Worm (Caenorhabditis elegans) whole organism, young adult: ENCODE results near the gene pdhb-1.
A peak's percentile ranks its signal among the peaks of the same experiment; 100 is the strongest.

Experiments used
- C17E4.6 ChIP-seq: fragments of 200-800 bp; sonication (Bioruptor generic); IDR thresholded peaks from 2 replicates; pipeline ENCODE4 v1.3.6; 2022; ENCODE audit warnings: missing genetic modification reagents, missing genetic modification characterization, missing compliant biosample characterization
- F22D6.2 ChIP-seq: sonication (generic microtip); optimal IDR thresholded peaks from 2 replicates; lab custom pipeline; 2016; ENCODE audit warnings: mild to moderate bottlenecking, missing genetic modification characterization, missing compliant biosample characterization
- F23B12.7 ChIP-seq: sonication (generic microtip); optimal IDR thresholded peaks from 2 replicates; lab custom pipeline; 2017; ENCODE audit warnings: missing genetic modification characterization, mild to moderate bottlenecking, missing compliant biosample characterization, antibody characterized with exemption, moderate library complexity; ENCODE audit not compliant: insufficient read depth
- F49E8.2 ChIP-seq: sonication (generic microtip); optimal IDR thresholded peaks from 3 replicates; lab custom pipeline; 2017; ENCODE audit warnings: missing genetic modification characterization, mild to moderate bottlenecking, missing compliant biosample characterization, antibody characterized with exemption, moderate library complexity; ENCODE audit not compliant: insufficient read depth
- T26A5.8 ChIP-seq: sonication (generic microtip); optimal IDR thresholded peaks from 2 replicates; lab custom pipeline; 2016; ENCODE audit warnings: missing genetic modification characterization, missing compliant biosample characterization
- Y67H2A.10 ChIP-seq: fragments of 200-800 bp; sonication (Bioruptor generic); conservative IDR thresholded peaks from 2 replicates; pipeline ENCODE4 v1.3.6; 2022; ENCODE audit warnings: missing genetic modification reagents, missing genetic modification characterization, missing compliant biosample characterization
- Y95B8A.8 ChIP-seq: fragments of 200-800 bp; sonication (Bioruptor generic); IDR thresholded peaks from 2 replicates; pipeline ENCODE4 v1.3.6; 2022; ENCODE audit warnings: missing genetic modification reagents, missing genetic modification characterization, missing compliant biosample characterization
- cebp-1 ChIP-seq, 2 experiments: fragments of 200-800 bp in 1 of 2; sonication (Bioruptor generic) in 1 of 2; sonication (generic microtip) in 1 of 2; IDR thresholded peaks in 1 of 2; optimal IDR thresholded peaks in 1 of 2; 2 replicates each; pipeline versions ENCODE4 v1.3.6 to Lab custom; 2017 to 2022; ENCODE audit warnings: missing compliant biosample characterization in 2 of 2, missing genetic modification characterization in 2 of 2, mild to moderate bottlenecking in 1 of 2, missing genetic modification reagents in 1 of 2, moderate library complexity in 1 of 2
- ceh-100 ChIP-seq: fragments of 200-800 bp; sonication (Bioruptor generic); IDR thresholded peaks from 2 replicates; pipeline ENCODE4 v1.3.6; 2022; ENCODE audit warnings: missing genetic modification reagents, missing genetic modification characterization, missing compliant biosample characterization
- ceh-40 ChIP-seq: fragments of 200-800 bp; sonication (Bioruptor generic); IDR thresholded peaks from 2 replicates; pipeline ENCODE4 v1.3.6; 2022; ENCODE audit warnings: missing genetic modification characterization, missing compliant biosample characterization
- ceh-58 ChIP-seq: fragments of 200-800 bp; sonication (Bioruptor generic); IDR thresholded peaks from 2 replicates; pipeline ENCODE4 v1.3.6; 2022; ENCODE audit warnings: missing genetic modification characterization, missing compliant biosample characterization
- ceh-79 ChIP-seq: sonication (generic microtip); optimal IDR thresholded peaks from 2 replicates; lab custom pipeline; 2017; ENCODE audit warnings: mild to moderate bottlenecking, missing genetic modification characterization, missing compliant biosample characterization
- ceh-91 ChIP-seq: fragments of 200-800 bp; sonication (Bioruptor generic); IDR thresholded peaks from 2 replicates; pipeline ENCODE4 v1.3.6; 2022; ENCODE audit warnings: missing genetic modification reagents, missing genetic modification characterization, missing compliant biosample characterization
- dox-1 ChIP-seq: fragments of 200-800 bp; sonication (Bioruptor generic); IDR thresholded peaks from 2 replicates; pipeline ENCODE4 v1.3.6; 2022; ENCODE audit warnings: missing genetic modification reagents, missing genetic modification characterization, missing compliant biosample characterization
- dpl-1 ChIP-seq: fragments of 150-350 bp; optimal IDR thresholded peaks from 2 replicates; lab custom pipeline; 2014; ENCODE audit warnings: missing biosample characterization, missing genetic modification reagents, missing genetic modification characterization
- efl-1 ChIP-seq: fragments of 150-350 bp; optimal IDR thresholded peaks from 2 replicates; lab custom pipeline; 2014; ENCODE audit warnings: missing biosample characterization, missing genetic modification reagents, missing genetic modification characterization
- egl-18 ChIP-seq: fragments of 200-800 bp; sonication (Bioruptor generic); IDR thresholded peaks from 2 replicates; pipeline ENCODE4 v1.3.6; 2022; ENCODE audit warnings: missing genetic modification reagents, missing genetic modification characterization, missing compliant biosample characterization
- hmg-1.2 ChIP-seq: fragments of 200-800 bp; sonication (Bioruptor generic); IDR thresholded peaks from 2 replicates; pipeline ENCODE4 v1.3.6; 2022; ENCODE audit warnings: missing genetic modification reagents, missing genetic modification characterization, missing compliant biosample characterization
- lin-54 ChIP-seq: fragments of 200-800 bp; sonication (Bioruptor generic); optimal IDR thresholded peaks from 2 replicates; lab custom pipeline; 2018; ENCODE audit warnings: mild to moderate bottlenecking, missing genetic modification characterization, missing compliant biosample characterization
- lir-1 ChIP-seq: fragments of 200-800 bp; sonication (Bioruptor generic); conservative IDR thresholded peaks from 2 replicates; pipeline ENCODE4 v1.3.6; 2022; ENCODE audit warnings: missing genetic modification reagents, missing genetic modification characterization, missing compliant biosample characterization
- lsl-1 ChIP-seq: fragments of 200-800 bp; sonication (Bioruptor generic); optimal IDR thresholded peaks from 2 replicates; lab custom pipeline; 2018; ENCODE audit warnings: mild to moderate bottlenecking, missing genetic modification characterization, moderate library complexity, missing compliant biosample characterization
- madf-10 ChIP-seq: sonication (generic microtip); optimal IDR thresholded peaks from 2 replicates; lab custom pipeline; 2016; ENCODE audit warnings: mild to moderate bottlenecking, missing genetic modification characterization, missing compliant biosample characterization
- madf-6 ChIP-seq: fragments of 200-800 bp; sonication (Bioruptor generic); IDR thresholded peaks from 2 replicates; pipeline ENCODE4 v1.3.6; 2022; ENCODE audit warnings: missing genetic modification reagents, missing genetic modification characterization, missing compliant biosample characterization
- mcd-1 ChIP-seq: fragments of 200-800 bp; sonication (Bioruptor generic); IDR thresholded peaks from 2 replicates; pipeline ENCODE4 v1.3.6; 2022; ENCODE audit warnings: missing genetic modification reagents, missing genetic modification characterization, missing compliant biosample characterization
- mel-28 ChIP-seq: sonication (generic microtip); optimal IDR thresholded peaks from 2 replicates; lab custom pipeline; 2016; ENCODE audit warnings: borderline replicate concordance, mild to moderate bottlenecking, missing genetic modification characterization, missing compliant biosample characterization
- mes-4 ChIP-seq: sonication (generic microtip); optimal IDR thresholded peaks from 2 replicates; lab custom pipeline; 2016; ENCODE audit warnings: missing genotype, missing genetic modification characterization, missing compliant biosample characterization
- mxl-1 ChIP-seq: sonication (generic microtip); optimal IDR thresholded peaks from 2 replicates; lab custom pipeline; 2016; ENCODE audit warnings: missing genetic modification characterization, missing compliant biosample characterization
- pbrm-1 ChIP-seq: fragments of 200-800 bp; sonication (Bioruptor generic); IDR thresholded peaks from 2 replicates; pipeline ENCODE4 v1.3.6; 2022; ENCODE audit warnings: missing genetic modification reagents, missing genetic modification characterization, missing compliant biosample characterization
- rcor-1 ChIP-seq: fragments of 200-800 bp; sonication (Bioruptor generic); IDR thresholded peaks from 2 replicates; pipeline ENCODE4 v1.3.6; 2022; ENCODE audit warnings: missing genetic modification reagents, missing genetic modification characterization, missing compliant biosample characterization
- sdz-38 ChIP-seq: sonication (generic microtip); optimal IDR thresholded peaks from 2 replicates; lab custom pipeline; 2016; ENCODE audit warnings: missing genotype, missing genetic modification characterization, missing compliant biosample characterization
- snpc-1.1 ChIP-seq: sonication (generic microtip); optimal IDR thresholded peaks from 2 replicates; lab custom pipeline; 2017; ENCODE audit warnings: missing genetic modification characterization, mild to moderate bottlenecking, missing compliant biosample characterization, antibody characterized with exemption, moderate library complexity, missing genotype, missing genetic modification reagents; ENCODE audit not compliant: insufficient read depth
- tbp1 ChIP-seq: fragments of 200-800 bp; sonication (Bioruptor generic); optimal IDR thresholded peaks from 2 replicates; lab custom pipeline; 2018; ENCODE audit warnings: mild to moderate bottlenecking, missing genetic modification characterization, missing compliant biosample characterization
- ztf-18 ChIP-seq: sonication (generic microtip); optimal IDR thresholded peaks from 2 replicates; lab custom pipeline; 2016; ENCODE audit warnings: missing genotype, mild to moderate bottlenecking, missing genetic modification characterization, missing compliant biosample characterization

Gene pdhb-1

ce11 chrIV:3399015-3399722 lies at the start of gene pdhb-1, which contains the start of gene dyf-3:
Gene pdhb-1, plus strand, starts transcription at chrIV:3399672.
Gene dyf-3, minus strand, starts transcription at chrIV:3399231.
- TF ChIP-seq dox-1 (peak; percentile 56; the same call in 1 of the 2 replicates), hmg-1.2 (peak; percentile 25; the same call in 1 of the 2 replicates), lsl-1 (GFP tag; lab: Kevin White, UChicago) (peak; percentile 78), tbp1 (GFP tag; lab: Kevin White, UChicago) (peak; percentile 10), dpl-1 (GFP tag; lab: Kevin White, UChicago) (peak; percentile 25), efl-1 (GFP tag; lab: Kevin White, UChicago) (peak; percentile 34), cebp-1 (GFP tag; IDR thresholded peaks at IDR 0.05; lab: Robert Waterston, UW) (no peak), cebp-1 (tag; optimal IDR thresholded peaks at IDR 0.05; lab: Kevin White, UChicago) (peak; percentile 8), madf-10 (tag; lab: Kevin White, UChicago) (no peak), mel-28 (no peak), mcd-1 (peak; percentile 65)

DNA sequence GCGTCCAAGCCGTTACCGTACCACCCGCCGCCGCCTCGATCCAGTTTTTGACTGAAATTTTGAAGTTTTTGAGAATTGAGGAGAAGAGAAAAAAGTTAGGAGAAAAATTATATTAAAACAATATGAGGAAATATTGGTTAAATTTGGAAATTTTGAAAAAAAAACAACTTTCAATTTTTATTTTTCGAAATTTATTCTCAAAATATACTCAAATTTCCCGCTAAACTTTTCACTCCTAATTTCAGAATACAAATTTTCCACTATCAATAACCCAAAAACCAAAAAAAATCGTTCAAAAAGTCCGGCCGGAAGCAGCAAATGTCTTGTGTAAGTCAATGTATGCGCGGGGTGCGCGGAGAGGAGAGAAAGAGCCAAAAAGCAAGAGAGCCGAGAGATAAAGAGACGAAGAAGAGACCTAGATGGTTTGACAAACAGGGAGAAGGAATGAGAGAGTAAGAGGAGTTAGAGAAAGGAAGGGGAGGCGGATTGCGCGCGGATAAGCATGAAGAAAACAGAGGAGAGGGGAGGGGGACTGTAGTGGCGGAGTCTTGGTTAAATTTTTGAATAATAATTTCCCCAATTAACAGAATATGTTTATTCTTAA lies 49.4 kb upstream of the pdhb-1 start, which contains the start of gene elks-1:
TSS of gene elks-1 (minus strand) at position 51 of the 604 bp plus-strand sequence.
- TF ChIP-seq F22D6.2 (tag; lab: Kevin White, UChicago), result no peak
- TF ChIP-seq hmg-1.2, result peak; percentile 49; the same call in 1 of the 2 replicates
- TF ChIP-seq ceh-91 (GFP tag; lab: Robert Waterston, UW), result no peak

DNA sequence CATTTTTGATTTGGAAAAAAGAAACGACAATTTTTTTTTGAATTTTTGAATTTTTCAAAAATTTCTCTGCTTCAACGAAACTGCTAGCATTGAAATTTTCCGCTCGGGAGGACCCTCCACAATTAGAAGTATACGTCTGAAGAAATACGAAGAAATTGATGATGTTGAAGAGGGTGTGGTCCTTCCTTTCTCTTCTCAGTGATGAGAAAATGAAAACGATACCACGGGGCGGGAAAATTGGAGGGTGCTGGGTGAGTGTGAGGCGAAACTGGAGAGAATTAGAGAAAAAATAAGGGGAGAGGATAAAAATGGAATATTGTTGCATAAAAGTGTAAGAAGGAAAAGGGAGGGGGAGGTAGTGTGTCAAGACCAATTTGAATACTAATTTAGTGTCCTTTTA lies 47.5 kb upstream of the pdhb-1 start:
- TF ChIP-seq egl-18 (GFP tag; lab: Robert Waterston, UW) (no peak), lir-1 (no peak), madf-6 (GFP tag; lab: Robert Waterston, UW) (no peak), mes-4 (no peak), ceh-79 (no peak)

DNA sequence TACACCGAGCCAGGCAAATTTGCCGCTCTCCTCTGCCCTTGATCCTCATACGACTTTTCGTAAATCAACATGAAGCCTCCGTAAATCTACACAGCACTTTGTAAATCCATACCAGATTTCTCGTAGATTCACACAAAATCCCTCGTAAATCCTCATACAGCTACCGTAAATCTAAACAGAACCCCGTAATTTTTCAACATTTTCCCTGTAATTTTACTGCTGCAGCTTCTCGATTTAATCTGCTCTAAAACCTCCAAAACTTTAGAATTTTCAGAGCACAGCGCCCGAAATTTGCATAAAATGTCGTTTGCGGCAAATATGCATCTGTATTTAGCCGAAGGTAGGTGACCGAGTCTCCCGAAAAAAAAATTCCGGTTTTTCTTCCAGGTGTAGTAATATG lies 44.7 kb upstream of the pdhb-1 start, which contains the start of gene F42A6.1:
TSS of gene F42A6.1 (plus strand) at position 301 of the 400 bp plus-strand sequence.
- TF ChIP-seq F49E8.2 (tag; lab: Kevin White, UChicago), result no peak
- TF ChIP-seq Y95B8A.8 (GFP tag; lab: Robert Waterston, UW), result no peak
- no peak for TF ChIP-seq mxl-1 (tag; lab: Kevin White, UChicago)
- no peak for TF ChIP-seq ceh-79
- no peak for TF ChIP-seq sdz-38 (tag; lab: Kevin White, UChicago)

DNA sequence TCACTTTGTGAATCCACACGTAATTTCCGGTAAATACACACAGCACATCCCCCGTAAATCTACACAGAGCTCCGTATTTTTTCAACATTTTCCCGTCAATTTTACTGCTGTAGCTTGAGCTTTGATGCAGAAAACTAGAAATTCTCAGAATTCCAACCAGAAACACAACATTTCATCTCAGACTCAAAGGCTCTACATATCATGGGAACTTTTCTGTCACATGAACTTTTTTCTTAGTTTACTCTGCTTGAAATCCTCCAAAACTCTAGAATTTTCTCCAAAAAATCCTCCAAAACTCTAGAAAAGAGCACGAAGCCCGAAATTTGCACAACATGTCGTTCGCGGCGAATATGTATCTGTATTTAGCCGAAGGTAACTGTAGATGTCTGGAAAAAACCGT lies 36.3 kb upstream of the pdhb-1 start, which contains the start of gene Y55H10A.2:
TSS of gene Y55H10A.2 (plus strand) at position 301 of the 400 bp plus-strand sequence.
- TF ChIP-seq lin-54 (GFP tag; lab: Kevin White, UChicago) (no peak), ceh-100 (GFP tag; lab: Robert Waterston, UW) (no peak), T26A5.8 (no peak), snpc-1.1 (tag; lab: Kevin White, UChicago) (no peak), F23B12.7 (tag; lab: Kevin White, UChicago) (no peak), Y67H2A.10 (no peak), C17E4.6 (GFP tag; lab: Robert Waterston, UW) (no peak), rcor-1 (GFP tag; lab: Robert Waterston, UW) (no peak), ceh-58 (GFP tag; lab: Robert Waterston, UW) (no peak), ceh-40 (GFP tag; lab: Robert Waterston, UW) (no peak), ztf-18 (tag; lab: Kevin White, UChicago) (no peak), egl-18 (GFP tag; lab: Robert Waterston, UW) (no peak), pbrm-1 (GFP tag; lab: Robert Waterston, UW) (no peak)
